Fruit fly (Drosophila melanogaster): ENCODE measurements around the gene PGRP-LC.

PGRP-LC gene

dm6 chr3L:9373374-9374004 is 34.9 kb downstream of the PGRP-LC start (continued):
- peak; percentile 42 for TF ChIP-seq CG1233 (GFP tag; optimal IDR thresholded peaks at IDR 0.05)
- peak; percentile 48 for TF ChIP-seq NFAT (GFP tag; IDR thresholded peaks at IDR 0.05)
- TF ChIP-seq wor (GFP tag; IDR thresholded peaks at IDR 0.05): peak; percentile 46; the same call in 1 of the 2 replicates
- peak; percentile 23 for TF ChIP-seq Dek (tag; optimal IDR thresholded peaks at IDR 0.05)
- peak; percentile 64 for TF ChIP-seq CG1529 (GFP tag; optimal IDR thresholded peaks at IDR 0.05)
- no peak for TF ChIP-seq da (GFP tag; optimal IDR thresholded peaks at IDR 0.05)
- peak; percentile 4 for TF ChIP-seq HmgZ (tag; optimal IDR thresholded peaks at IDR 0.05)
- no peak for TF ChIP-seq CG11085 (GFP tag; IDR thresholded peaks at IDR 0.05)
- TF ChIP-seq CG18764 (GFP tag; optimal IDR thresholded peaks at IDR 0.05): peak; percentile 36
- TF ChIP-seq CG13894 (tag; optimal IDR thresholded peaks at IDR 0.05): peak; percentile 61
- no peak for TF ChIP-seq dan (GFP tag; IDR thresholded peaks at IDR 0.05)
- no peak for TF ChIP-seq CG9797 (GFP tag; optimal IDR thresholded peaks at IDR 0.05)
- TF ChIP-seq Dfd (GFP tag; optimal IDR thresholded peaks at IDR 0.05): no peak
- peak; percentile 78 for TF ChIP-seq HLH3B (GFP tag; IDR thresholded peaks at IDR 0.05)
- no peak for TF ChIP-seq luna (GFP tag; optimal IDR thresholded peaks at IDR 0.05)
- peak; percentile 59 for TF ChIP-seq CG14050 (GFP tag; IDR thresholded peaks at IDR 0.05)
- TF ChIP-seq CG14441 (GFP tag; IDR thresholded peaks at IDR 0.05): peak; percentile 56
- peak; percentile 73 for TF ChIP-seq ken (GFP tag; IDR thresholded peaks at IDR 0.05)
- TF ChIP-seq psq (GFP tag; optimal IDR thresholded peaks at IDR 0.05): peak; percentile 9
- peak; percentile 54 for TF ChIP-seq seq (GFP tag; IDR thresholded peaks at IDR 0.05)
- no peak for TF ChIP-seq CG1792 (GFP tag; optimal IDR thresholded peaks at IDR 0.05)
- peak; percentile 66; the same call in 1 of the 2 replicates for TF ChIP-seq ara (GFP tag; IDR thresholded peaks at IDR 0.05)
- peak; percentile 62 for TF ChIP-seq Asciz (GFP tag; optimal IDR thresholded peaks at IDR 0.05)
- TF ChIP-seq ttk (GFP tag; IDR thresholded peaks at IDR 0.05): no peak
- peak; percentile 85 for TF ChIP-seq sob (GFP tag; IDR thresholded peaks at IDR 0.05)
- TF ChIP-seq CG11247 (GFP tag; IDR thresholded peaks at IDR 0.05): peak; percentile 58
- TF ChIP-seq CG6765 (GFP tag; optimal IDR thresholded peaks at IDR 0.05): peak; percentile 54
- TF ChIP-seq odd (GFP tag; optimal IDR thresholded peaks at IDR 0.05): peak; percentile 69
- peak; percentile 45; the same call in 1 of the 2 replicates for TF ChIP-seq bowl (GFP tag; IDR thresholded peaks at IDR 0.05)
- peak; percentile 67 for TF ChIP-seq CG8388 (GFP tag; optimal IDR thresholded peaks at IDR 0.05)
- TF ChIP-seq D19B (GFP tag; optimal IDR thresholded peaks at IDR 0.05): peak; percentile 29
- TF ChIP-seq cato (GFP tag; optimal IDR thresholded peaks at IDR 0.05; ENCODE audit: borderline replicate concordance): peak; percentile 18
- TF ChIP-seq gt (GFP tag; IDR thresholded peaks at IDR 0.05): no peak
- TF ChIP-seq nerfin-1 (tag; optimal IDR thresholded peaks at IDR 0.05): peak; percentile 98
- TF ChIP-seq sim (GFP tag; IDR thresholded peaks at IDR 0.05): peak; percentile 30; the same call in 1 of the 2 replicates
- no peak for TF ChIP-seq CG17802 (tag; optimal IDR thresholded peaks at IDR 0.05)
- TF ChIP-seq CG14965 (GFP tag; optimal IDR thresholded peaks at IDR 0.05; ENCODE audit: borderline replicate concordance): no peak
- no peak for TF ChIP-seq tx (GFP tag; optimal IDR thresholded peaks at IDR 0.05)
- TF ChIP-seq CG4360 (GFP tag; IDR thresholded peaks at IDR 0.05): 0 out of 2 replicates have a peak, but pooled peaks have one; percentile 38
- peak; percentile 52 for TF ChIP-seq CG13287 (GFP tag; IDR thresholded peaks at IDR 0.05; ENCODE audit: partially characterized antibody)
- peak; percentile 86 for TF ChIP-seq Rfx (GFP tag; IDR thresholded peaks at IDR 0.05)
- peak; percentile 73 for TF ChIP-seq CG12391 (tag; optimal IDR thresholded peaks at IDR 0.05)
- TF ChIP-seq CG8765 (GFP tag; IDR thresholded peaks at IDR 0.05): no peak
- peak; percentile 26 for TF ChIP-seq gsb-n (tag; optimal IDR thresholded peaks at IDR 0.05)
- no peak for TF ChIP-seq vfl (GFP tag; optimal IDR thresholded peaks at IDR 0.05)
- TF ChIP-seq Eip74EF (GFP tag; optimal IDR thresholded peaks at IDR 0.05): peak in 1 of 2 experiments; percentile 53
- TF ChIP-seq CG18262 (tag; optimal IDR thresholded peaks at IDR 0.05): peak; percentile 65
- TF ChIP-seq phol (tag; optimal IDR thresholded peaks at IDR 0.05): peak; percentile 68
- TF ChIP-seq CG11723 (GFP tag; optimal IDR thresholded peaks at IDR 0.05): peak; percentile 51
- no peak for TF ChIP-seq CG3065 (GFP tag; optimal IDR thresholded peaks at IDR 0.05)
